Fruit fly (Drosophila melanogaster): Measurements from ENCODE around the gene Grx3.

Gene Grx3

dm6 chr2L:13367378-13367777 lies 1.1 kb downstream of the Grx3 start, which contains the start of gene Tap42 (continued):
- TF ChIP-seq CG8924 (tag; optimal IDR thresholded peaks at IDR 0.05): peak; percentile 27
- no peak for TF ChIP-seq crol (GFP tag; IDR thresholded peaks at IDR 0.05)
- no peak for TF ChIP-seq seq (GFP tag; IDR thresholded peaks at IDR 0.05)
- 0 out of 2 replicates have a peak, but pooled peaks have one; percentile 12 for TF ChIP-seq Xrp1 (GFP tag; IDR thresholded peaks at IDR 0.05)
- no peak for TF ChIP-seq Spps (tag; optimal IDR thresholded peaks at IDR 0.05)
- TF ChIP-seq CG10565 (GFP tag; optimal IDR thresholded peaks at IDR 0.05): no peak
- no peak for TF ChIP-seq H2.0 (GFP tag; IDR thresholded peaks at IDR 0.05)
- TF ChIP-seq CG3838 (GFP tag; optimal IDR thresholded peaks at IDR 0.05): no peak
- no peak for TF ChIP-seq Oaz (GFP tag; IDR thresholded peaks at IDR 0.05)
- no peak for TF ChIP-seq ems (GFP tag; optimal IDR thresholded peaks at IDR 0.05)
- no peak for TF ChIP-seq CG10431 (GFP tag; optimal IDR thresholded peaks at IDR 0.05)
- TF ChIP-seq gcm (GFP tag; optimal IDR thresholded peaks at IDR 0.05): no peak
- no peak for TF ChIP-seq amos (GFP tag; IDR thresholded peaks at IDR 0.05; ENCODE audit: partially characterized antibody)
- peak; percentile 11 for TF ChIP-seq CG15696 (tag; optimal IDR thresholded peaks at IDR 0.05)
- no peak for TF ChIP-seq CG16815 (GFP tag; optimal IDR thresholded peaks at IDR 0.05)
- TF ChIP-seq btn (GFP tag; optimal IDR thresholded peaks at IDR 0.05): no peak
- peak; percentile 28 for TF ChIP-seq Xbp1 (GFP tag; optimal IDR thresholded peaks at IDR 0.05)
- TF ChIP-seq Taf1 (GFP tag; IDR thresholded peaks at IDR 0.05): no peak
- no peak for TF ChIP-seq CG2129 (GFP tag; IDR thresholded peaks at IDR 0.05; ENCODE audit: partially characterized antibody)
- no peak for TF ChIP-seq z (GFP tag; IDR thresholded peaks at IDR 0.05)
- TF ChIP-seq CG10267 (tag; optimal IDR thresholded peaks at IDR 0.05): peak; percentile 49
- peak; percentile 22 for TF ChIP-seq CG2678 (tag; optimal IDR thresholded peaks at IDR 0.05)
- TF ChIP-seq zen2 (GFP tag; IDR thresholded peaks at IDR 0.05; ENCODE audit: partially characterized antibody): no peak
- no peak for TF ChIP-seq fd102C (GFP tag; optimal IDR thresholded peaks at IDR 0.05)
- TF ChIP-seq Six4 (GFP tag; optimal IDR thresholded peaks at IDR 0.05): no peak
- peak; percentile 0 for TF ChIP-seq CG10147 (GFP tag; optimal IDR thresholded peaks at IDR 0.05)
- TF ChIP-seq D19B (GFP tag; optimal IDR thresholded peaks at IDR 0.05): no peak
- peak; percentile 20 for TF ChIP-seq Meics (GFP tag; optimal IDR thresholded peaks at IDR 0.05)
- TF ChIP-seq bowl (GFP tag; IDR thresholded peaks at IDR 0.05): no peak
- TF ChIP-seq Fer1 (GFP tag; optimal IDR thresholded peaks at IDR 0.05): peak; percentile 52
- no peak for TF ChIP-seq CG3163 (GFP tag; optimal IDR thresholded peaks at IDR 0.05)
- TF ChIP-seq sd (tag; optimal IDR thresholded peaks at IDR 0.05): no peak
- peak; percentile 25 for TF ChIP-seq scrt (GFP tag; optimal IDR thresholded peaks at IDR 0.05)
- TF ChIP-seq CG13424 (tag; optimal IDR thresholded peaks at IDR 0.05): peak; percentile 49
- TF ChIP-seq az2 (GFP tag; optimal IDR thresholded peaks at IDR 0.05): peak; percentile 20
- no peak for TF ChIP-seq pros (GFP tag; optimal IDR thresholded peaks at IDR 0.05)
- no peak for TF ChIP-seq tap (tag; optimal IDR thresholded peaks at IDR 0.05)
- TF ChIP-seq Lhr (GFP tag; optimal IDR thresholded peaks at IDR 0.05): no peak
- no peak for TF ChIP-seq HHEX (GFP tag; optimal IDR thresholded peaks at IDR 0.05)
- no peak for TF ChIP-seq CG7745 (tag; optimal IDR thresholded peaks at IDR 0.05)
- no peak for TF ChIP-seq Vsx1 (GFP tag; optimal IDR thresholded peaks at IDR 0.05)
- no peak for TF ChIP-seq CG3847 (GFP tag; IDR thresholded peaks at IDR 0.05)
- no peak for TF ChIP-seq CG17328 (GFP tag; IDR thresholded peaks at IDR 0.05)
- no peak for TF ChIP-seq Usf (GFP tag; optimal IDR thresholded peaks at IDR 0.05)
- TF ChIP-seq dan (GFP tag; IDR thresholded peaks at IDR 0.05): no peak
- no peak for TF ChIP-seq bigmax (GFP tag; optimal IDR thresholded peaks at IDR 0.05)
- TF ChIP-seq hkb (optimal IDR thresholded peaks at IDR 0.05): no peak
- TF ChIP-seq hkb (GFP tag; IDR thresholded peaks at IDR 0.05): peak; percentile 30; the same call in 1 of the 2 replicates
- TF ChIP-seq BtbVII (GFP tag; optimal IDR thresholded peaks at IDR 0.05): no peak
- no peak for TF ChIP-seq CG4360 (GFP tag; IDR thresholded peaks at IDR 0.05)
- no peak for TF ChIP-seq Hr78 (GFP tag; optimal IDR thresholded peaks at IDR 0.05)
